Worm (Caenorhabditis elegans) whole organism, dauer: ENCODE results near the gene pkn-1.

Experiments
- unc-62 ChIP-seq: sonication (generic microtip); optimal IDR thresholded peaks from 2 replicates; lab custom pipeline; 2017; ENCODE audit warnings: missing biosample characterization, missing genetic modification reagents, missing genetic modification characterization

Gene pkn-1

ce11 chrX:10443836-10444235 lies 46.8 kb downstream of the pkn-1 start, which contains the start of gene C39B10.3:
Gene C39B10.3 (plus strand): TSS chrX:10444136.
- TF ChIP-seq unc-62: no peak

ce11 chrX:10444705-10445104 lies 47.7 kb downstream of the pkn-1 start, which contains the start of gene C39B10.4:
Gene C39B10.4 (plus strand): TSS chrX:10445005.
- no peak for TF ChIP-seq unc-62

ce11 chrX:10446982-10447381 lies 49.9 kb downstream of the pkn-1 start, which contains the start of gene C39B10.5:
Gene C39B10.5 (plus strand): TSS chrX:10447343.
- TF ChIP-seq unc-62: no peak
